Fruit fly (Drosophila melanogaster): ENCODE data around the gene CG8813.
A peak's percentile ranks its signal among the peaks of the same experiment; 100 is the strongest.

CG8813 gene

DNA sequence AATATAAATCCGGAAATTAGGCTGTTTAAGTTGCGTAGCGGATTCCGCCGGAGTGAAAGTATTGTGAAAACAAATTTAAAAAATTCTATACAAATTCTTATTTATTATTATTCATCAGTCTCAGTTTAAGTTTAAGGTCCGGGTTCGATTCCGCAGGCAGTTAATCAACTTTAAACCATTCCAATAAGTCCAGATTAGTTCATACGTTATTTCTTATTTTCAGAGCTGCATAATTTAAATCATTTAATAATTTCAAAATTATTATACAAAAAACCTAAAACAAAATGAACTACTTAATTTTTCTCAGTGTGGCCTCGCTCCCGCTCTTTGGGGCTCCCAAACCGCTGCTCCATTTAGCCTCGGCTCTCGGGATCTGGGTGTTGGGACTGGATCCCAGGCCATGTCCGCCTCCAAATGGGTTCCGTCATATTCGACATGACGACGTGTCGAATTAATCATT is 39.1 kb upstream of the CG8813 start (continued):
- TF ChIP-seq Rx (GFP tag; IDR thresholded peaks at IDR 0.05) (0 out of 2 replicates have a peak, but pooled peaks have one; percentile 28), Taf1 (GFP tag; IDR thresholded peaks at IDR 0.05) (peak; percentile 42; the same call in 1 of the 2 replicates), Atf6 (GFP tag; IDR thresholded peaks at IDR 0.05) (peak; percentile 79), CG14710 (tag; optimal IDR thresholded peaks at IDR 0.05) (peak; percentile 94), Hr39 (optimal IDR thresholded peaks at IDR 0.05) (no peak), Med (GFP tag) (peak; percentile 67), ttk (GFP tag; IDR thresholded peaks at IDR 0.05) (peak; percentile 57; the same call in 1 of the 2 replicates), ara (GFP tag; IDR thresholded peaks at IDR 0.05) (peak; percentile 70), Dek (tag; optimal IDR thresholded peaks at IDR 0.05) (peak; percentile 76), grn (GFP tag; optimal IDR thresholded peaks at IDR 0.05) (no peak), Camta (GFP tag; optimal IDR thresholded peaks at IDR 0.05) (peak; percentile 70), CG13287 (GFP tag; IDR thresholded peaks at IDR 0.05; ENCODE audit: partially characterized antibody) (no peak), CG2120 (GFP tag; optimal IDR thresholded peaks at IDR 0.05) (peak; percentile 80), Gsc (GFP tag; IDR thresholded peaks at IDR 0.05) (no peak), CG17612 (GFP tag; IDR thresholded peaks at IDR 0.05) (peak; percentile 39; the same call in 1 of the 2 replicates), tup (GFP tag; optimal IDR thresholded peaks at IDR 0.05) (peak; percentile 62), CG4617 (GFP tag; optimal IDR thresholded peaks at IDR 0.05; ENCODE audit: borderline replicate concordance) (peak; percentile 25), tin (GFP tag; optimal IDR thresholded peaks at IDR 0.05) (peak; percentile 89), CG12104 (GFP tag; optimal IDR thresholded peaks at IDR 0.05) (peak; percentile 91), fu2 (GFP tag; optimal IDR thresholded peaks at IDR 0.05) (peak; percentile 25), chif (GFP tag; optimal IDR thresholded peaks at IDR 0.05) (peak; percentile 36 to 81), D (optimal IDR thresholded peaks at IDR 0.05) (no peak), D (GFP tag; optimal IDR thresholded peaks at IDR 0.05) (peak; percentile 93), ro (GFP tag; IDR thresholded peaks at IDR 0.05) (peak; percentile 24; the same call in 1 of the 2 replicates), Bteb2 (GFP tag; optimal IDR thresholded peaks at IDR 0.05) (peak; percentile 66), CG5245 (GFP tag; optimal IDR thresholded peaks at IDR 0.05) (peak; percentile 73), nerfin-1 (tag; optimal IDR thresholded peaks at IDR 0.05) (peak; percentile 87), Sry-δ (GFP tag; optimal IDR thresholded peaks at IDR 0.05) (peak; percentile 8), prd (optimal IDR thresholded peaks at IDR 0.05) (no peak), prd (GFP tag; IDR thresholded peaks at IDR 0.05) (peak; percentile 82), CG12071 (GFP tag; optimal IDR thresholded peaks at IDR 0.05) (peak; percentile 28), ase (GFP tag; IDR thresholded peaks at IDR 0.05) (peak; percentile 64; the same call in 1 of the 3 replicates), tgo (GFP tag; IDR thresholded peaks at IDR 0.05) (peak; percentile 70), ham (GFP tag; IDR thresholded peaks at IDR 0.05) (no peak), run (tag; optimal IDR thresholded peaks at IDR 0.05) (peak; percentile 78), Oaz (GFP tag; IDR thresholded peaks at IDR 0.05) (no peak), Awh (GFP tag; IDR thresholded peaks at IDR 0.05) (peak; percentile 32; the same call in 1 of the 2 replicates), slp2 (GFP tag; optimal IDR thresholded peaks at IDR 0.05) (peak; percentile 29), toy (GFP tag; IDR thresholded peaks at IDR 0.05) (no peak), HLH54F (GFP tag; optimal IDR thresholded peaks at IDR 0.05) (peak; percentile 50), CG18476 (GFP tag; optimal IDR thresholded peaks at IDR 0.05) (peak; percentile 86), scrt (GFP tag; optimal IDR thresholded peaks at IDR 0.05) (peak; percentile 78), CG14860 (GFP tag; IDR thresholded peaks at IDR 0.05; ENCODE audit: partially characterized antibody) (no peak), pan (optimal IDR thresholded peaks at IDR 0.05) (no peak), pan (GFP tag; optimal IDR thresholded peaks at IDR 0.05 in 1 of 2, IDR thresholded peaks at IDR 0.05 in 1 of 2) (peak in 1 of 2 experiments; percentile 62), CG4854 (GFP tag; optimal IDR thresholded peaks at IDR 0.05) (peak; percentile 76), Mrtf (GFP tag; IDR thresholded peaks at IDR 0.05) (peak; percentile 41; the same call in 1 of the 3 replicates), pfk (GFP tag; optimal IDR thresholded peaks at IDR 0.05) (no peak), CG7357 (GFP tag; IDR thresholded peaks at IDR 0.05) (peak; percentile 81), en (GFP tag; optimal IDR thresholded peaks at IDR 0.05) (peak; percentile 31), CG17802 (tag; optimal IDR thresholded peaks at IDR 0.05) (peak; percentile 27), CG5180 (GFP tag; optimal IDR thresholded peaks at IDR 0.05) (peak; percentile 77)
